Worm (Caenorhabditis elegans): ENCODE data around the gene ncam-1.

DNA sequence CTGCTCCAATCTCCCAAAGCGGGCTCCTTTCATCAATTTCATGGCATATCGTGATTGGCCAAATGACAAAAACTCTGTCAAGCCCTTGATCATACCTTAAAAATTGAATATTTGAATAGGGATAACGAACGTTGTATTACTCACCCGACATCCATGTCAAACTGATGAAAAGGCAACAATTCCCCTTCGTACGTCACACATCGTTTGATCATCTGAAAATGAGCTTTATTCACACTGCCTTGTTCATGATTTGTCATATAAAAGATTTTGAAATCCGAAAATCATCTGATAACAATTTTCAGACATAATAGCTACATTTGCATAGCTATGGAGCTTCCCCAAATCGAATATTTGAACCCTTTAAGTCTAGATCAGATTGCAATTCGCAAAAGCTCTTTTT is 14.8 kb downstream of the ncam-1 start, which contains the start of gene M02A10.1:
- TF ChIP-seq unc-86 (tag; optimal IDR thresholded peaks at IDR 0.05) (no peak), lim-6 (tag; optimal IDR thresholded peaks at IDR 0.05) (no peak), ets-4 (tag; optimal IDR thresholded peaks at IDR 0.05) (no peak)

Data from whole organism, late embryonic.